Worm (Caenorhabditis elegans) whole organism, L4 larva: ENCODE results near the gene Y39G8C.2.

ENCODE experiments used
- F49E8.2 ChIP-seq: sonication (generic microtip); optimal IDR thresholded peaks from 2 replicates; lab custom pipeline; 2016; ENCODE audit warnings: missing compliant biosample characterization, mild to moderate bottlenecking, missing genetic modification characterization, borderline replicate concordance
- cey-2 ChIP-seq: sonication (generic microtip); optimal IDR thresholded peaks from 3 replicates; lab custom pipeline; 2017; ENCODE audit warnings: missing genetic modification characterization, mild to moderate bottlenecking, missing compliant biosample characterization, antibody characterized with exemption, borderline replicate concordance; ENCODE audit not compliant: insufficient read depth
- egl-27 ChIP-seq: sonication (generic microtip); optimal IDR thresholded peaks from 3 replicates; lab custom pipeline; 2017; ENCODE audit warnings: missing biosample characterization, missing genetic modification reagents, missing genetic modification characterization
- fos-1 ChIP-seq: fragments of 150-350 bp; optimal IDR thresholded peaks from 2 replicates; lab custom pipeline; 2014; ENCODE audit warnings: missing biosample characterization, missing genetic modification characterization
- hlh-11 ChIP-seq: fragments of 200-800 bp; sonication (Bioruptor generic); optimal IDR thresholded peaks from 2 replicates; lab custom pipeline; 2018; ENCODE audit warnings: mild to moderate bottlenecking, missing genetic modification characterization, missing compliant biosample characterization
- jun-1 ChIP-seq: fragments of 150-350 bp; optimal IDR thresholded peaks from 2 replicates; lab custom pipeline; 2014; ENCODE audit warnings: missing biosample characterization, missing genetic modification reagents, missing genetic modification characterization
- lin-13 ChIP-seq: fragments of 150-350 bp; optimal IDR thresholded peaks from 2 replicates; lab custom pipeline; 2014; ENCODE audit warnings: missing biosample characterization, missing genetic modification reagents, missing genetic modification characterization
- mep-1 ChIP-seq: fragments of 150-350 bp; sonication (generic microtip); optimal IDR thresholded peaks from 3 replicates; lab custom pipeline; 2014; ENCODE audit warnings: missing biosample characterization, missing genetic modification characterization
- nhr-25 ChIP-seq: sonication (generic microtip); optimal IDR thresholded peaks from 2 replicates; lab custom pipeline; 2017; ENCODE audit warnings: missing genetic modification characterization, mild to moderate bottlenecking, missing compliant biosample characterization, antibody characterized with exemption, moderate library complexity, borderline replicate concordance; ENCODE audit not compliant: insufficient read depth
- tra-1 ChIP-seq: fragments of 200-800 bp; sonication (Bioruptor generic); IDR thresholded peaks from 2 replicates; pipeline ENCODE4 v1.3.6; 2022; ENCODE audit warnings: missing genetic modification reagents, missing genetic modification characterization, missing compliant biosample characterization
- ztf-11 ChIP-seq: fragments of 150-350 bp; optimal IDR thresholded peaks from 2 replicates; lab custom pipeline; 2014; ENCODE audit warnings: missing biosample characterization, missing genetic modification characterization

ce11 chrII:14102112-14102511 is 4.7 kb upstream of the Y39G8C.2 start:
- TF ChIP-seq tra-1 (no peak), ztf-11 (tag; lab: Kevin White, UChicago) (no peak), egl-27 (tag; lab: Kevin White, UChicago) (no peak), F49E8.2 (tag; lab: Kevin White, UChicago) (no peak), mep-1 (no peak), nhr-25 (tag; lab: Kevin White, UChicago) (no peak), cey-2 (tag; lab: Kevin White, UChicago) (no peak), fos-1 (no peak), hlh-11 (tag; lab: Kevin White, UChicago) (no peak), lin-13 (no peak), jun-1 (tag; lab: Kevin White, UChicago) (no peak)
